Fruit fly (Drosophila melanogaster) S2 (cell line): Measurements from ENCODE around the gene CG11349.

Experiments
- CG8478 ChIP-seq: fragments of >200 bp; optimal IDR thresholded peaks from 2 replicates; lab custom pipeline; 2018
- CTCF ChIP-seq, 2 experiments: fragments of >200 bp; optimal IDR thresholded peaks; 2 replicates each; lab custom pipeline; 2018

- TF ChIP-seq CG8478 (no peak), CTCF (optimal IDR thresholded peaks at IDR 0.05; lab: Kevin White, UChicago) (no peak)
These were observed 46.6 kb downstream of the CG11349 start for dm6 chr3L:4519417-4519931.
